Fruit fly (Drosophila melanogaster) whole organism, embryonic: Measurements from ENCODE around the gene tex.
A peak's percentile ranks its signal among the peaks of the same experiment; 100 is the strongest.

Experiments used
- Aef1 ChIP-seq: fragments of 200-800 bp; sonication (Bioruptor generic); IDR thresholded peaks from 3 replicates; pipeline ENCODE4 v1.3.6; 2022; ENCODE audit warnings: missing biosample characterization, missing genetic modification characterization
- Atf3 ChIP-seq: fragments of 200-800 bp; sonication (Bioruptor generic); optimal IDR thresholded peaks from 3 replicates; lab custom pipeline; 2016; ENCODE audit warnings: missing biosample characterization, missing genetic modification characterization
- Atf6 ChIP-seq: fragments of 200-800 bp; sonication (Bioruptor generic); IDR thresholded peaks from 2 replicates; pipeline ENCODE4 v1.3.6; 2022; ENCODE audit warnings: missing biosample characterization, missing genetic modification characterization
- Bdp1 ChIP-seq: fragments of 200-800 bp; sonication (Bioruptor generic); optimal IDR thresholded peaks from 3 replicates; lab custom pipeline; 2016; ENCODE audit warnings: missing biosample characterization, missing genetic modification characterization
- CG10267 ChIP-seq: fragments of 200-800 bp; sonication (Bioruptor generic); optimal IDR thresholded peaks from 2 replicates; lab custom pipeline; 2018; ENCODE audit warnings: missing biosample characterization, mild to moderate bottlenecking, missing genetic modification characterization, moderate library complexity
- CG11560 ChIP-seq: fragments of 200-800 bp; sonication (Bioruptor generic); IDR thresholded peaks from 3 replicates; pipeline ENCODE4 v1.3.6; 2022; ENCODE audit warnings: missing biosample characterization, missing genetic modification characterization
- CG12659 ChIP-seq: fragments of 200-800 bp; sonication (Bioruptor generic); optimal IDR thresholded peaks from 3 replicates; lab custom pipeline; 2017; ENCODE audit warnings: mild to moderate bottlenecking, missing biosample characterization, missing genetic modification reagents, missing genetic modification characterization
- CG14710 ChIP-seq: fragments of 200-800 bp; sonication (Bioruptor generic); optimal IDR thresholded peaks from 3 replicates; lab custom pipeline; 2019; ENCODE audit warnings: missing biosample characterization, mild to moderate bottlenecking, missing genetic modification characterization, moderate library complexity
- CG15696 ChIP-seq: fragments of 200-800 bp; sonication (Bioruptor generic); optimal IDR thresholded peaks from 2 replicates; lab custom pipeline; 2019; ENCODE audit warnings: missing biosample characterization, mild to moderate bottlenecking, missing genetic modification characterization, moderate library complexity
- CG17829 ChIP-seq: fragments of 200-800 bp; optimal IDR thresholded peaks from 2 replicates; lab custom pipeline; 2019; ENCODE audit warnings: missing biosample characterization, mild to moderate bottlenecking, missing genetic modification characterization, moderate library complexity
- CG30020 ChIP-seq: fragments of 200-800 bp; optimal IDR thresholded peaks from 2 replicates; lab custom pipeline; 2019; ENCODE audit warnings: missing biosample characterization, mild to moderate bottlenecking, missing genetic modification characterization, moderate library complexity
- CG34224 ChIP-seq: fragments of 200-800 bp; sonication (Bioruptor generic); IDR thresholded peaks from 3 replicates; pipeline ENCODE4 v1.3.6; 2022; ENCODE audit warnings: missing biosample characterization, missing genetic modification characterization; ENCODE audit not compliant: partially characterized antibody
- CG3726 ChIP-seq: fragments of 200-800 bp; sonication (Bioruptor generic); IDR thresholded peaks from 3 replicates; pipeline ENCODE4, ENCODE4 v1.3.6; 2022; ENCODE audit warnings: missing biosample characterization, missing genetic modification characterization
- CG3995 ChIP-seq: fragments of 200-800 bp; sonication (Bioruptor generic); optimal IDR thresholded peaks from 3 replicates; lab custom pipeline; 2016; ENCODE audit warnings: missing biosample characterization, missing genetic modification characterization
- CG42726 ChIP-seq: fragments of 200-800 bp; sonication (Bioruptor generic); IDR thresholded peaks from 2 replicates; pipeline ENCODE4 v1.3.6; 2022; ENCODE audit warnings: missing biosample characterization, missing genetic modification characterization; ENCODE audit not compliant: partially characterized antibody
- CG4820 ChIP-seq: fragments of 200-800 bp; sonication (Bioruptor generic); optimal IDR thresholded peaks from 3 replicates; lab custom pipeline; 2016; ENCODE audit warnings: missing biosample characterization, missing genetic modification characterization
- CG8290 ChIP-seq, 3 experiments: fragments of 200-800 bp; sonication (Bioruptor generic); optimal IDR thresholded peaks; 2 replicates each; lab custom pipeline; 2016 to 2019; ENCODE audit warnings: missing biosample characterization in 3 of 3, missing genetic modification characterization in 3 of 3, mild to moderate bottlenecking in 2 of 3, moderate library complexity in 1 of 3
- CG8478 ChIP-seq: fragments of >200 bp; optimal IDR thresholded peaks from 2 replicates; lab custom pipeline; 2018
- CG8924 ChIP-seq: fragments of 200-800 bp; optimal IDR thresholded peaks from 3 replicates; lab custom pipeline; 2019; ENCODE audit warnings: missing biosample characterization, mild to moderate bottlenecking, missing genetic modification characterization, moderate library complexity
- CG9727 ChIP-seq: fragments of 200-800 bp; sonication (Bioruptor generic); optimal IDR thresholded peaks from 3 replicates; lab custom pipeline; 2017; ENCODE audit warnings: missing biosample characterization, mild to moderate bottlenecking, missing genetic modification characterization
- CTCF ChIP-seq: fragments of 200-800 bp; sonication (Bioruptor generic); optimal IDR thresholded peaks from 2 replicates; lab custom pipeline; 2017; ENCODE audit warnings: missing biosample characterization, mild to moderate bottlenecking, missing genetic modification characterization, moderate library complexity
- D ChIP-seq, 2 experiments: fragments of 200-800 bp in 1 of 2; fragments of >200 bp in 1 of 2; sonication (Bioruptor generic) in 1 of 2; optimal IDR thresholded peaks; 2 replicates in 1 of 2; 3 replicates in 1 of 2; lab custom pipeline; 2017; ENCODE audit warnings: mild to moderate bottlenecking in 1 of 2, missing biosample characterization in 1 of 2, missing genetic modification characterization in 1 of 2, missing genetic modification reagents in 1 of 2
- Dref ChIP-seq: fragments of 200-800 bp; sonication (Bioruptor generic); IDR thresholded peaks from 2 replicates; pipeline ENCODE4 v1.3.6; 2022; ENCODE audit warnings: missing biosample characterization, missing genetic modification characterization
- Hr51 ChIP-seq, 2 experiments: fragments of 200-800 bp; sonication (Bioruptor generic); optimal IDR thresholded peaks; 2 replicates in 1 of 2; 3 replicates in 1 of 2; lab custom pipeline; 2016 to 2018; ENCODE audit warnings: missing biosample characterization in 2 of 2, missing genetic modification characterization in 2 of 2, mild to moderate bottlenecking in 1 of 2, moderate library complexity in 1 of 2
- Jarid2 ChIP-seq: fragments of 200-800 bp; sonication (Bioruptor generic); optimal IDR thresholded peaks from 3 replicates; lab custom pipeline; 2017; ENCODE audit warnings: mild to moderate bottlenecking, missing biosample characterization, missing genetic modification reagents, missing genetic modification characterization
- Mrtf ChIP-seq: fragments of 200-800 bp; sonication (Bioruptor generic); IDR thresholded peaks from 3 replicates; pipeline ENCODE4 v1.3.6; 2022; ENCODE audit warnings: missing biosample characterization, missing genetic modification characterization
- NFAT ChIP-seq: fragments of 200-800 bp; sonication (Bioruptor generic); IDR thresholded peaks from 2 replicates; pipeline ENCODE4 v1.3.6; 2022; ENCODE audit warnings: missing biosample characterization, missing genetic modification characterization
- Sry-β ChIP-seq: fragments of 200-800 bp; sonication (Bioruptor generic); optimal IDR thresholded peaks from 2 replicates; lab custom pipeline; 2018; ENCODE audit warnings: missing biosample characterization, mild to moderate bottlenecking, missing genetic modification characterization, moderate library complexity
- Taf1 ChIP-seq: fragments of 200-800 bp; sonication (Bioruptor generic); IDR thresholded peaks from 2 replicates; pipeline ENCODE4 v1.3.6; 2022; ENCODE audit warnings: missing biosample characterization, missing genetic modification characterization
- Usf ChIP-seq: fragments of 200-800 bp; sonication (Bioruptor generic); optimal IDR thresholded peaks from 2 replicates; lab custom pipeline; 2017; ENCODE audit warnings: missing genotype, missing biosample characterization, missing genetic modification characterization
- aop ChIP-seq: fragments of 200-800 bp; sonication (Bioruptor generic); IDR thresholded peaks from 2 replicates; pipeline ENCODE4 v1.3.6; 2022; ENCODE audit warnings: missing biosample characterization, missing genetic modification characterization
- ci ChIP-seq: fragments of 200-800 bp; sonication (Bioruptor generic); IDR thresholded peaks from 3 replicates; pipeline ENCODE4 v1.3.6; 2022; ENCODE audit warnings: missing biosample characterization, missing genetic modification characterization
- da ChIP-seq: fragments of 200-800 bp; sonication (Bioruptor generic); optimal IDR thresholded peaks from 2 replicates; lab custom pipeline; 2016; ENCODE audit warnings: missing biosample characterization, missing genetic modification characterization
- danr ChIP-seq: fragments of 200-800 bp; sonication (Bioruptor generic); IDR thresholded peaks from 2 replicates; pipeline ENCODE4 v1.3.6; 2022; ENCODE audit warnings: missing biosample characterization, missing genetic modification characterization
- emc ChIP-seq: fragments of 200-800 bp; sonication (Bioruptor generic); optimal IDR thresholded peaks from 2 replicates; lab custom pipeline; 2016; ENCODE audit warnings: missing biosample characterization, missing genetic modification characterization
- gsb-n ChIP-seq: fragments of 200-800 bp; sonication (Bioruptor generic); optimal IDR thresholded peaks from 3 replicates; lab custom pipeline; 2018; ENCODE audit warnings: missing biosample characterization, mild to moderate bottlenecking, missing genetic modification characterization
- hbn ChIP-seq: fragments of 200-800 bp; sonication (Bioruptor generic); IDR thresholded peaks from 2 replicates; pipeline ENCODE4 v1.3.6; 2022; ENCODE audit warnings: missing biosample characterization, missing genetic modification characterization; ENCODE audit not compliant: partially characterized antibody
- jing ChIP-seq: fragments of 200-800 bp; sonication (Bioruptor generic); optimal IDR thresholded peaks from 2 replicates; lab custom pipeline; 2018; ENCODE audit warnings: missing biosample characterization, mild to moderate bottlenecking, missing genetic modification characterization
- lov ChIP-seq, 2 experiments: fragments of 200-800 bp in 1 of 2; fragments of >200 bp in 1 of 2; sonication (Bioruptor generic) in 1 of 2; IDR thresholded peaks in 1 of 2; optimal IDR thresholded peaks in 1 of 2; 2 replicates in 1 of 2; 3 replicates in 1 of 2; pipeline versions ENCODE4 v1.3.6 to Lab custom; 2017 to 2022; ENCODE audit warnings: missing biosample characterization in 1 of 2, missing genetic modification characterization in 1 of 2
- luna ChIP-seq: fragments of 200-800 bp; sonication (Bioruptor generic); optimal IDR thresholded peaks from 2 replicates; lab custom pipeline; 2016; ENCODE audit warnings: missing biosample characterization, missing genetic modification characterization
- odd ChIP-seq: fragments of 200-800 bp; sonication (Bioruptor generic); optimal IDR thresholded peaks from 2 replicates; lab custom pipeline; 2017; ENCODE audit warnings: missing biosample characterization, mild to moderate bottlenecking, missing genetic modification characterization
- psq ChIP-seq: fragments of 200-800 bp; sonication (Bioruptor generic); optimal IDR thresholded peaks from 2 replicates; lab custom pipeline; 2017; ENCODE audit warnings: missing biosample characterization, missing genetic modification characterization
- sim ChIP-seq: fragments of 200-800 bp; sonication (Bioruptor generic); IDR thresholded peaks from 2 replicates; pipeline ENCODE4 v1.3.6; 2022; ENCODE audit warnings: missing biosample characterization, missing genetic modification characterization
- trem ChIP-seq: fragments of 200-800 bp; optimal IDR thresholded peaks from 3 replicates; lab custom pipeline; 2019; ENCODE audit warnings: missing biosample characterization, mild to moderate bottlenecking, missing genetic modification characterization, moderate library complexity
- twi ChIP-seq: fragments of 200-800 bp; optimal IDR thresholded peaks from 2 replicates; lab custom pipeline; 2019; ENCODE audit warnings: missing biosample characterization, mild to moderate bottlenecking, missing genetic modification characterization, moderate library complexity
- yki ChIP-seq: fragments of >200 bp; optimal IDR thresholded peaks from 3 replicates; lab custom pipeline; 2018
- zf30C ChIP-seq: fragments of 200-800 bp; sonication (Bioruptor generic); optimal IDR thresholded peaks from 3 replicates; lab custom pipeline; 2018; ENCODE audit warnings: missing biosample characterization, mild to moderate bottlenecking, missing genetic modification characterization
- zfh1 ChIP-seq: fragments of 200-800 bp; sonication (Bioruptor generic); IDR thresholded peaks from 3 replicates; pipeline ENCODE4 v1.3.6; 2022; ENCODE audit warnings: missing biosample characterization, missing genetic modification characterization

Gene tex

dm6 chr3R:8288790-8289189, 19.7 kb downstream of the tex start (continued):
- TF ChIP-seq NFAT (GFP tag; lab: Robert Waterston, UW) (no peak), CG8924 (tag; lab: Kevin White, UChicago) (no peak), CG3995 (GFP tag; lab: Kevin White, UChicago) (no peak), da (no peak), Usf (GFP tag; lab: Kevin White, UChicago) (no peak), Aef1 (GFP tag; lab: Robert Waterston, UW) (no peak), CG42726 (no peak), CG30020 (no peak), CG34224 (no peak), Sry-β (no peak), CG11560 (tag; lab: Robert Waterston, UW) (no peak), lov (optimal IDR thresholded peaks at IDR 0.05; lab: Kevin White, UChicago) (no peak), lov (GFP tag; IDR thresholded peaks at IDR 0.05; lab: Robert Waterston, UW) (no peak), CG12659 (GFP tag; lab: Kevin White, UChicago) (no peak), hbn (GFP tag; lab: Robert Waterston, UW) (no peak)
- TF ChIP-seq, all 482 proteins: peak for 12

- peak; percentile 18; the same call in 1 of the 2 replicates for TF ChIP-seq Dref (GFP tag; lab: Robert Waterston, UW)
- TF ChIP-seq danr (GFP tag; lab: Robert Waterston, UW) = no peak
These were observed 20.7 kb downstream of the tex start, which contains the start of gene Nazo for dm6 chr3R:8287697-8288096. Nazo (plus strand) TSS chr3R:8287876.

DNA sequence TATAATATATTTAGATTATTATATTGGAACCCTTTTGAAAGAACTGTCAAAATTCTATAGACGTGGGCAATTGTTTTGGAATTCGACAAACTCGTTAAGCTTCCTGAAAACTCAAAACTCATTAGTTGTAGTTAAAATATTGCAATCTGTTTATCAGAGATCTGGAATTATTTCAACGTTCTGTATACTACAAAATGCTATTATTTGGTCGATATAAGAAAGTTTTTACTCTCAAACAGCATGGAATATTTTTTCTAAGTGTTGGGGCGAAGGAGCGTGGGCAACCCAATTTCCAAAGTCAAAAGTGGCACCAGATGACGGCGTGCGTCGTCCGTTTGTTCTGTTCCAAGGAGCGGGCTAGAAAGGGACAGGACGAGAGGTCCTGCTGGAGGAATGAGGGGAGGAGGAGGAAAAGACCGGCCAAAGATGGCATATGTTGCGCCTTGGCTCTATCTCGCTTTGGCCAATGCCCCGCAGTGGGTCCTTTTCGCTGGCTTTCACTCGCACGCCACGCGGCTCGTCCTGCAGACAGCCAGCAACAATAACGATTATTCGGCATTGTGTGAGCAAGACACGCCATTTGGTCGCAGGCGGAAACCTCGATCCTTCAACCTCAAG, 22.6 kb downstream of the tex start:
- peak; percentile 66 for TF ChIP-seq zf30C
- TF ChIP-seq Mrtf (GFP tag; lab: Robert Waterston, UW) = no peak
- TF ChIP-seq luna (GFP tag; lab: Kevin White, UChicago) = no peak
- TF ChIP-seq D (optimal IDR thresholded peaks at IDR 0.05; lab: Kevin White, UChicago) = peak; percentile 71
- TF ChIP-seq D (GFP tag; optimal IDR thresholded peaks at IDR 0.05; lab: Kevin White, UChicago) = no peak
- no peak for TF ChIP-seq Bdp1 (GFP tag; lab: Kevin White, UChicago)
- no peak for TF ChIP-seq CG4820
- no peak for TF ChIP-seq Atf3 (GFP tag; lab: Kevin White, UChicago)
- no peak for TF ChIP-seq CG3995 (GFP tag; lab: Kevin White, UChicago)
- TF ChIP-seq zfh1 (GFP tag; lab: Robert Waterston, UW) = no peak
- no peak for TF ChIP-seq sim (GFP tag; lab: Robert Waterston, UW)
- no peak for TF ChIP-seq jing (GFP tag; lab: Kevin White, UChicago)
- TF ChIP-seq ci (GFP tag; lab: Robert Waterston, UW) = no peak
- TF ChIP-seq CG14710 (tag; lab: Kevin White, UChicago) = peak; percentile 28
- no peak for TF ChIP-seq Taf1 (GFP tag; lab: Robert Waterston, UW)
- TF ChIP-seq CTCF (GFP tag; lab: Kevin White, UChicago) = no peak
- no peak for TF ChIP-seq emc (GFP tag; lab: Kevin White, UChicago)
- TF ChIP-seq Jarid2 = no peak
- TF ChIP-seq twi (tag; lab: Kevin White, UChicago) = peak; percentile 83
- no peak for TF ChIP-seq Atf6 (GFP tag; lab: Robert Waterston, UW)
- no peak for TF ChIP-seq CG8290 (GFP tag; optimal IDR thresholded peaks at IDR 0.05; lab: Kevin White, UChicago)
- TF ChIP-seq CG8290 (tag; optimal IDR thresholded peaks at IDR 0.05; lab: Kevin White, UChicago) = no peak
- peak; percentile 54 for TF ChIP-seq CG9727 (GFP tag; lab: Kevin White, UChicago)
- no peak for TF ChIP-seq aop (GFP tag; lab: Robert Waterston, UW)
- TF ChIP-seq gsb-n (tag; lab: Kevin White, UChicago) = no peak
- no peak for TF ChIP-seq odd (GFP tag; lab: Kevin White, UChicago)
- peak; percentile 36 for TF ChIP-seq CG10267
- TF ChIP-seq CG8924 (tag; lab: Kevin White, UChicago) = peak; percentile 9
- TF ChIP-seq psq (GFP tag; lab: Kevin White, UChicago) = no peak
- TF ChIP-seq CG8478 = no peak
- TF ChIP-seq CG15696 (tag; lab: Kevin White, UChicago) = peak; percentile 76
- TF ChIP-seq yki (lab: Kevin White, UChicago) = no peak
- TF ChIP-seq CG17829 (tag; lab: Kevin White, UChicago) = peak; percentile 12
- peak; percentile 9 for TF ChIP-seq trem (tag; lab: Kevin White, UChicago)
- no peak for TF ChIP-seq Hr51 (GFP tag; optimal IDR thresholded peaks at IDR 0.05; lab: Kevin White, UChicago)
- no peak for TF ChIP-seq CG3726 (GFP tag; lab: Robert Waterston, UW)
